Worm (Caenorhabditis elegans) whole organism, young adult: ENCODE results near the gene str-63.

Experiments used
- F57C9.4 ChIP-seq: sonication (generic microtip); optimal IDR thresholded peaks from 2 replicates; lab custom pipeline; 2017; ENCODE audit warnings: mild to moderate bottlenecking, missing genetic modification characterization, missing compliant biosample characterization
- ets-4 ChIP-seq: fragments of 200-800 bp; sonication (Bioruptor generic); optimal IDR thresholded peaks from 2 replicates; lab custom pipeline; 2018; ENCODE audit warnings: mild to moderate bottlenecking, missing genetic modification characterization, missing compliant biosample characterization
- fkh-3 ChIP-seq: sonication (generic microtip); optimal IDR thresholded peaks from 2 replicates; lab custom pipeline; 2016; ENCODE audit warnings: mild to moderate bottlenecking, missing genetic modification characterization, missing compliant biosample characterization
- hlh-12 ChIP-seq: sonication (generic microtip); optimal IDR thresholded peaks from 2 replicates; lab custom pipeline; 2016; ENCODE audit warnings: missing genetic modification characterization, missing compliant biosample characterization
- mel-28 ChIP-seq: sonication (generic microtip); optimal IDR thresholded peaks from 2 replicates; lab custom pipeline; 2016; ENCODE audit warnings: borderline replicate concordance, mild to moderate bottlenecking, missing genetic modification characterization, missing compliant biosample characterization
- nfya-2 ChIP-seq: fragments of 200-800 bp; sonication (Bioruptor generic); IDR thresholded peaks from 2 replicates; pipeline ENCODE4 v1.3.6; 2022; ENCODE audit warnings: missing genetic modification reagents, missing genetic modification characterization, missing compliant biosample characterization
- pha-4 ChIP-seq: fragments of 150-350 bp; sonication (generic microtip); optimal IDR thresholded peaks from 2 replicates; lab custom pipeline; 2014; ENCODE audit warnings: missing biosample characterization, missing genetic modification reagents, missing genetic modification characterization
- ztf-25 ChIP-seq: fragments of 200-800 bp; sonication (Bioruptor generic); IDR thresholded peaks from 2 replicates; pipeline ENCODE4 v1.3.6; 2022; ENCODE audit warnings: missing genetic modification reagents, missing genetic modification characterization, missing compliant biosample characterization

ce11 chrV:3316108-3316507 lies 35.3 kb upstream of the str-63 start, which contains the start of gene F35F10.1:
- TF ChIP-seq hlh-12 (tag; lab: Kevin White, UChicago) (no peak), ets-4 (GFP tag; lab: Kevin White, UChicago) (no peak), pha-4 (tag; lab: Kevin White, UChicago) (no peak), fkh-3 (tag; lab: Kevin White, UChicago) (no peak), F57C9.4 (tag; lab: Kevin White, UChicago) (no peak), ztf-25 (GFP tag; lab: Robert Waterston, UW) (no peak), mel-28 (tag; lab: Kevin White, UChicago) (no peak), nfya-2 (GFP tag; lab: Robert Waterston, UW) (no peak)
